Worm (Caenorhabditis elegans) whole organism, L4/young adult: ENCODE measurements around the gene C02C6.14.

Experiments
- W03F9.2 ChIP-seq: fragments of 150-350 bp; optimal IDR thresholded peaks from 2 replicates; lab custom pipeline; 2014; ENCODE audit warnings: missing biosample characterization, missing genetic modification characterization
- dao-5 ChIP-seq: sonication (generic microtip); optimal IDR thresholded peaks from 2 replicates; lab custom pipeline; 2016; ENCODE audit warnings: missing genotype, missing genetic modification characterization, moderate library complexity, missing compliant biosample characterization

DNA sequence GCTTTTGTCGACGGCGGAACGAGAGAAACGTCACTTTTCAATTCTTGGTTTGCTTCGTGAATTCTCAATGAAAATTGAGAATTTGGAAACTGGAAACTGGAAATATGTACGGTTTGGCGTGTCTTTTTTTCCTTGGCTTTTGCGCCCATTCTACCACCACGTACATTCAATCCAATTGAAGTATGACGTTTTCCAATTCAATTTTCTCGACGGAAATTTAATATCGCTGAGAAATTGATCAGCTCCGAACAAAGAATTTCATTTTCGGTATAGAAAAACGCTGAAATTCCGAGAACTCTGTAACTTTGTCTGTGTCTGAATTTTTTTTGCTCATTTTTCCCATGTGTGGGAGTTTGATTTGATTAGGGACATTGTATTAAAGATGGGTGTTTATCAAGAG is 4.2 kb upstream of the C02C6.14 start:
- no peak for TF ChIP-seq dao-5
- no peak for TF ChIP-seq W03F9.2 (tag; lab: Kevin White, UChicago)
